Worm (Caenorhabditis elegans) whole organism, L4 larva: ENCODE measurements around the gene Y43F8B.12.

Source experiments
- F26F4.8 ChIP-seq: fragments of 200-800 bp; sonication (Bioruptor generic); conservative IDR thresholded peaks from 2 replicates; pipeline ENCODE4 v1.3.6; 2022; ENCODE audit warnings: missing genetic modification characterization, missing compliant biosample characterization
- F37D6.2 ChIP-seq: sonication (generic microtip); optimal IDR thresholded peaks from 2 replicates; lab custom pipeline; 2016; ENCODE audit warnings: mild to moderate bottlenecking, missing genetic modification characterization, missing compliant biosample characterization
- T26A8.4 ChIP-seq: fragments of 200-800 bp; sonication (Bioruptor generic); IDR thresholded peaks from 2 replicates; pipeline ENCODE4 v1.3.6; 2022; ENCODE audit warnings: missing genetic modification characterization, missing compliant biosample characterization
- Y105C5A.15 ChIP-seq: fragments of 200-800 bp; sonication (Bioruptor generic); IDR thresholded peaks from 2 replicates; pipeline ENCODE4 v1.3.6; 2022; ENCODE audit warnings: missing genetic modification characterization, missing compliant biosample characterization
- aha-1 ChIP-seq: fragments of 150-350 bp; peaks from one replicate; lab custom pipeline; 2014; ENCODE audit warnings: missing biosample characterization, missing genetic modification characterization
- aly-2 ChIP-seq: sonication (generic microtip); optimal IDR thresholded peaks from 2 replicates; lab custom pipeline; 2018; ENCODE audit warnings: missing biosample characterization, missing genetic modification characterization
- arid-1 ChIP-seq: fragments of 200-800 bp; sonication (Bioruptor generic); conservative IDR thresholded peaks from 2 replicates; pipeline ENCODE4 v1.3.6; 2022; ENCODE audit warnings: missing genetic modification reagents, missing genetic modification characterization, missing compliant biosample characterization
- attf-4 ChIP-seq: sonication (generic microtip); optimal IDR thresholded peaks from 3 replicates; lab custom pipeline; 2017; ENCODE audit warnings: missing biosample characterization, missing genetic modification characterization
- ceh-28 ChIP-seq: fragments of 150-350 bp; optimal IDR thresholded peaks from 2 replicates; lab custom pipeline; 2014; ENCODE audit warnings: missing biosample characterization, missing genetic modification reagents, missing genetic modification characterization
- ceh-32 ChIP-seq: sonication (generic microtip); optimal IDR thresholded peaks from 2 replicates; lab custom pipeline; 2016; ENCODE audit warnings: mild to moderate bottlenecking, missing genetic modification characterization, missing compliant biosample characterization; ENCODE audit not compliant: poor library complexity
- ceh-82 ChIP-seq: sonication (generic microtip); optimal IDR thresholded peaks from 2 replicates; lab custom pipeline; 2017; ENCODE audit warnings: missing biosample characterization, missing genetic modification characterization
- cey-2 ChIP-seq: sonication (generic microtip); optimal IDR thresholded peaks from 3 replicates; lab custom pipeline; 2017; ENCODE audit warnings: missing genetic modification characterization, mild to moderate bottlenecking, missing compliant biosample characterization, antibody characterized with exemption, borderline replicate concordance; ENCODE audit not compliant: insufficient read depth
- ctbp-1 ChIP-seq: fragments of 200-800 bp; sonication (Bioruptor generic); IDR thresholded peaks from 2 replicates; pipeline ENCODE4 v1.3.6; 2022; ENCODE audit warnings: missing genetic modification reagents, missing genetic modification characterization, missing compliant biosample characterization
- dmd-6 ChIP-seq: fragments of 200-800 bp; sonication (Bioruptor generic); IDR thresholded peaks from 2 replicates; pipeline ENCODE4 v1.3.6; 2022; ENCODE audit warnings: missing genetic modification reagents, missing genetic modification characterization, missing compliant biosample characterization
- dmd-8 ChIP-seq: fragments of 200-800 bp; sonication (Bioruptor generic); IDR thresholded peaks from 2 replicates; pipeline ENCODE4 v1.3.6; 2022; ENCODE audit warnings: missing genetic modification characterization, missing compliant biosample characterization
- dpl-1 ChIP-seq: fragments of 150-350 bp; optimal IDR thresholded peaks from 2 replicates; lab custom pipeline; 2014; ENCODE audit warnings: missing biosample characterization, missing genetic modification reagents, missing genetic modification characterization
- duxl-1 ChIP-seq: sonication (generic microtip); optimal IDR thresholded peaks from 2 replicates; lab custom pipeline; 2016; ENCODE audit warnings: mild to moderate bottlenecking, missing genetic modification characterization, moderate library complexity, missing compliant biosample characterization; ENCODE audit not compliant: poor library complexity
- dve-1 ChIP-seq: sonication (generic microtip); optimal IDR thresholded peaks from 2 replicates; lab custom pipeline; 2017; ENCODE audit warnings: antibody characterized with exemption, mild to moderate bottlenecking, missing genetic modification characterization, missing compliant biosample characterization; ENCODE audit not compliant: insufficient read depth
- egl-27 ChIP-seq: sonication (generic microtip); optimal IDR thresholded peaks from 3 replicates; lab custom pipeline; 2017; ENCODE audit warnings: missing biosample characterization, missing genetic modification reagents, missing genetic modification characterization
- egl-43 ChIP-seq: fragments of 200-800 bp; sonication (Bioruptor generic); IDR thresholded peaks from 2 replicates; pipeline ENCODE4 v1.3.6; 2022; ENCODE audit warnings: missing genetic modification reagents, missing genetic modification characterization, missing compliant biosample characterization
- lin-15B ChIP-seq: fragments of 150-350 bp; sonication (generic microtip); optimal IDR thresholded peaks from 3 replicates; lab custom pipeline; 2014; ENCODE audit warnings: missing biosample characterization, missing genetic modification characterization
- lin-29 ChIP-seq: fragments of 200-800 bp; sonication (Bioruptor generic); IDR thresholded peaks from 2 replicates; pipeline ENCODE4 v1.3.6; 2022; ENCODE audit warnings: missing genetic modification reagents, missing genetic modification characterization, missing compliant biosample characterization
- lin-39 ChIP-seq: fragments of 150-350 bp; optimal IDR thresholded peaks from 2 replicates; lab custom pipeline; 2014; ENCODE audit warnings: missing biosample characterization, missing genetic modification reagents, missing genetic modification characterization
- lsy-2 ChIP-seq, 2 experiments: fragments of 150-350 bp in 1 of 2; sonication (generic microtip) in 1 of 2; optimal IDR thresholded peaks; 2 replicates each; lab custom pipeline; 2014 to 2017; ENCODE audit warnings: missing biosample characterization in 2 of 2, missing genetic modification characterization in 2 of 2
- madf-9 ChIP-seq: fragments of 200-800 bp; sonication (Bioruptor generic); conservative IDR thresholded peaks from 2 replicates; pipeline ENCODE4 v1.3.6; 2022; ENCODE audit warnings: missing genetic modification reagents, missing genetic modification characterization, missing compliant biosample characterization
- mdt-29 ChIP-seq: fragments of 200-800 bp; sonication (Bioruptor generic); IDR thresholded peaks from 2 replicates; pipeline ENCODE4 v1.3.6; 2022; ENCODE audit warnings: missing genetic modification reagents, missing genetic modification characterization, missing compliant biosample characterization
- mxl-3 ChIP-seq: fragments of 200-800 bp; sonication (Bioruptor generic); optimal IDR thresholded peaks from 2 replicates; lab custom pipeline; 2018; ENCODE audit warnings: mild to moderate bottlenecking, missing genetic modification characterization, missing compliant biosample characterization
- nhr-10 ChIP-seq: fragments of 150-350 bp; optimal IDR thresholded peaks from 2 replicates; lab custom pipeline; 2014; ENCODE audit warnings: missing biosample characterization, missing genetic modification characterization
- nhr-11 ChIP-seq: fragments of 150-350 bp; optimal IDR thresholded peaks from 2 replicates; lab custom pipeline; 2014; ENCODE audit warnings: missing biosample characterization, missing genetic modification characterization
- nhr-28 ChIP-seq: fragments of 150-350 bp; optimal IDR thresholded peaks from 2 replicates; lab custom pipeline; 2014; ENCODE audit warnings: missing biosample characterization, missing genetic modification characterization
- sdz-12 ChIP-seq: fragments of 200-800 bp; sonication (Bioruptor generic); optimal IDR thresholded peaks from 2 replicates; lab custom pipeline; 2018; ENCODE audit warnings: mild to moderate bottlenecking, missing genetic modification characterization, missing compliant biosample characterization
- set-16 ChIP-seq: fragments of 200-800 bp; sonication (Bioruptor generic); IDR thresholded peaks from 2 replicates; pipeline ENCODE4 v1.3.6; 2022; ENCODE audit warnings: missing genetic modification reagents, missing genetic modification characterization, missing compliant biosample characterization
- spr-1 ChIP-seq: sonication (generic microtip); optimal IDR thresholded peaks from 2 replicates; lab custom pipeline; 2016; ENCODE audit warnings: mild to moderate bottlenecking, missing genetic modification characterization, missing compliant biosample characterization
- spr-3 ChIP-seq: fragments of 200-800 bp; sonication (Bioruptor generic); optimal IDR thresholded peaks from 2 replicates; lab custom pipeline; 2018; ENCODE audit warnings: mild to moderate bottlenecking, missing genetic modification characterization, missing compliant biosample characterization
- zag-1 ChIP-seq: fragments of 150-350 bp; optimal IDR thresholded peaks from 2 replicates; lab custom pipeline; 2014; ENCODE audit warnings: missing biosample characterization, missing genetic modification characterization
- zfp-2 ChIP-seq: sonication (generic microtip); optimal IDR thresholded peaks from 2 replicates; lab custom pipeline; 2016; ENCODE audit warnings: mild to moderate bottlenecking, missing genetic modification characterization, missing compliant biosample characterization
- zfp-3 ChIP-seq: fragments of 200-800 bp; sonication (Bioruptor generic); conservative IDR thresholded peaks from 2 replicates; pipeline ENCODE4 v1.3.6; 2022; ENCODE audit warnings: missing genetic modification reagents, missing genetic modification characterization, missing compliant biosample characterization
- ztf-11 ChIP-seq: fragments of 150-350 bp; optimal IDR thresholded peaks from 2 replicates; lab custom pipeline; 2014; ENCODE audit warnings: missing biosample characterization, missing genetic modification characterization
- ztf-7 ChIP-seq: fragments of 150-350 bp; optimal IDR thresholded peaks from 2 replicates; lab custom pipeline; 2014; ENCODE audit warnings: missing biosample characterization, missing genetic modification characterization

Gene Y43F8B.12

DNA sequence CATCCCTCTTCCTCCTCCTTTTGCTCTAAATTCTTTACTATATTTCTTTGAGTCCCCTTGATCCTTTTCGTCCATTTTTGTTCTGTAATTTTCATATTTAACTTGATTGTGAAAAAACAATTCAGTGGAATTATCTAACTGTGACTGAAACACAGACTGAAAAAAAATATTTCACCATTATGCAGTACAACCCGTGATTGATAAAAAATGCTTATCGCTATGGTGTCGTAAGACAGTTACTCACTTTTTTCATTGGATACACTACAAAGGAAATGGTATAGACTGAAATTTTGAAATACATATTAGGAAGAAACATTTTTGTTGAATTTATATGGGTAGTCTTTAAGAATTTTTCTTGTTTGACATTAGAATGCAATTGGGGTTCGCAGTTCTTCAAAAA lies 609 bp upstream of the Y43F8B.12 start, which contains the start of gene Y43F8B.23 (continued):
- no peak for TF ChIP-seq ctbp-1 (GFP tag; lab: Robert Waterston, UW)
- no peak for TF ChIP-seq ceh-28 (tag; lab: Kevin White, UChicago)
- no peak for TF ChIP-seq Y105C5A.15
- TF ChIP-seq dmd-8 (GFP tag; lab: Robert Waterston, UW), result no peak
- TF ChIP-seq F37D6.2, result no peak
- TF ChIP-seq lsy-2 (tag; optimal IDR thresholded peaks at IDR 0.05; lab: Kevin White, UChicago), result no peak
- no peak for TF ChIP-seq ceh-82 (tag; lab: Kevin White, UChicago)
- TF ChIP-seq mxl-3 (GFP tag; lab: Kevin White, UChicago), result no peak
- TF ChIP-seq arid-1, result no peak
- TF ChIP-seq nhr-28 (tag; lab: Kevin White, UChicago), result peak; percentile 91
- TF ChIP-seq attf-4, result no peak
- TF ChIP-seq cey-2 (tag; lab: Kevin White, UChicago), result no peak
- TF ChIP-seq spr-3, result no peak
- no peak for TF ChIP-seq egl-27
- no peak for TF ChIP-seq mdt-29 (GFP tag; lab: Robert Waterston, UW)
- no peak for TF ChIP-seq nhr-11 (tag; lab: Kevin White, UChicago)
- TF ChIP-seq dmd-6 (GFP tag; lab: Robert Waterston, UW), result peak; percentile 56
- TF ChIP-seq egl-43 (GFP tag; lab: Robert Waterston, UW), result no peak
- TF ChIP-seq aly-2, result no peak
- no peak for TF ChIP-seq T26A8.4 (GFP tag; lab: Robert Waterston, UW)
- peak; percentile 61 for TF ChIP-seq dve-1 (tag; lab: Kevin White, UChicago)

DNA sequence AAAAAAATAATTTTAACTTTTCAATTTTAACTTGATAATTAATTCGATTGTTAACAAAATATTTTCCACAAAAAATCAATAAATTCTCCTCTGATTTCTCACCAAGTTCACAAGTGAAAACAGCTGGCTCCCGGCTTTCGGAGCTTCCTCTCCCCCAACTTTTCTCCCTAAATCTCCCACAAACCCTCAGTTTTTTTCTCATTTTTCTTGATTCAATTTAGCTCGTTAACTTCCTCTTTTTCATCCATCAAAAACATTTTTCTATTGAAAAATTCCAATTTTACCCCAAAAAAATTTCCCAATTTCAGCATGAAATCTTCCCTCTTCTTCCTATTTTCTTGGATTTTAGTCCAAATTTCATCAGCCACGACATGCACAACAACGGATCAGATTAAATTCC lies 2.2 kb downstream of the Y43F8B.12 start, which contains the start of gene Y43F8B.11:
Gene Y43F8B.11 (plus strand): TSS at position 301 of the 400 bp plus-strand sequence.
- TF ChIP-seq ztf-11 (tag; lab: Kevin White, UChicago) (no peak), aha-1 (tag; lab: Kevin White, UChicago) (peak; percentile 62)

DNA sequence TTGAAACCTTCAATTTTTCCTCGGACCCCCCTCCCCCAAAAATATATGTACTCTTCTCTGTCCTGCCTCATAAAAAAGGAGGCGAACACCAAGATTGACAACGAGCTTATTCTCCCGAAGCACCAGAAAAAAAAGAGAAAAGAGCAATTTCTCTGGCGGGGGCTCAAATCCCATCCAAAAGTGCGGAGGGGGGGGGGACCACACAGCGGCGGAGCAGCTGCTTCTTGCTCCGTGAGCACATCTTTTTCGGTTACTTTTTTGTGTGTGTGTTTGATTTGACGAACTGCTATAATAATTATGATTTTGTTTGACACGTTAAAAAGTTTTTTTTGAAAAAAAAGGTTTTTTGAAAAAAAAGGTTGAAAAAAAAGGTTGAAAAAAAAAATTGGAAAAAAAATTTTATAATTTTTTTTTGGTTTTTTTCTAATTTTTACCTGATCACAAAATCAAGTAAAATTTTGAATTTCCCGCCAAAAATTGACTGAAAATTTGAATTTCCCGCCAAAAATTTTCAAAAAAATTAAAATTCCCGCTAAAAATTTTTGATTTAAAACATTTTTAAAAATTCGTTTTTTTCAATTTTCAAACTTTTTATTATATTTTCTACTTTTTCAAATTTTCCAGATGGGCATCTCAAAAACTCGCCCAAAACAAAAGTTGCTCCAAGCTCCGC lies 5.8 kb downstream of the Y43F8B.12 start, which contains the start of gene Y43F8B.10:
Gene Y43F8B.10 (plus strand): TSS at position 623 of the 673 bp plus-strand sequence.
- peak; percentile 52; the same call in 1 of the 2 replicates for TF ChIP-seq set-16
- TF ChIP-seq dpl-1, result no peak

DNA sequence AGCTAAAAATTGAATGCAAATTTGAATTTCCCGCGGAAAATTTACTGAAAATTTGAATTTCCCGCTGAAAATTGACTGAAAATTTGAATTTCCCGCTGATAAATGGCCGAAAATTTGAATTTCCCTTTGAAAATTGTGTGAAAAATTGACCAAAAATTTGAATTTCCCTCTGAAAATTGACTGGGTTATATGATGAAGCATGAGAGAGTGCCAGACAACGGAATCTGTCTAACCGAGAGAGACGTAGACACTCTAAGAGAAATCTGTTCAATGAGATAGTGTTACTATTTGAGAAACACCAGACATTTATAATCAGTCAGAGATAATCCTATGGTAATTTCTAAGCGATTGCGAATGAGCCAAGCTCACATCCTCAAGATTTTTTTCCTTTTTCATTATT lies 9.1 kb downstream of the Y43F8B.12 start:
- TF ChIP-seq lin-15B, result no peak
- no peak for TF ChIP-seq ceh-32 (tag; lab: Kevin White, UChicago)
- no peak for TF ChIP-seq nhr-10 (tag; lab: Kevin White, UChicago)
- TF ChIP-seq madf-9, result no peak
- TF ChIP-seq lin-29 (GFP tag; lab: Robert Waterston, UW), result no peak
- TF ChIP-seq lin-39 (tag; lab: Kevin White, UChicago), result no peak
- no peak for TF ChIP-seq duxl-1 (tag; lab: Kevin White, UChicago)
- TF ChIP-seq attf-4, result no peak
- no peak for TF ChIP-seq zfp-3
- no peak for TF ChIP-seq spr-1 (tag; lab: Kevin White, UChicago)
- no peak for TF ChIP-seq zag-1
- TF ChIP-seq sdz-12 (GFP tag; lab: Kevin White, UChicago), result no peak
- TF ChIP-seq dpl-1, result no peak
- no peak for TF ChIP-seq dve-1 (tag; lab: Kevin White, UChicago)
- TF ChIP-seq F26F4.8 (GFP tag; lab: Robert Waterston, UW), result no peak
- no peak for TF ChIP-seq ztf-7 (tag; lab: Kevin White, UChicago)
- TF ChIP-seq zfp-2 (tag; lab: Kevin White, UChicago), result no peak
- no peak for TF ChIP-seq dmd-8 (GFP tag; lab: Robert Waterston, UW)
- TF ChIP-seq, all 104 proteins: peak for 0
